Fruit fly (Drosophila melanogaster) whole organism, adult: ENCODE results near the gene msps.

Experiments
- CG11617 ChIP-seq: fragments of 200-800 bp; sonication (Bioruptor generic); optimal IDR thresholded peaks from 2 replicates; lab custom pipeline; 2017; ENCODE audit warnings: mild to moderate bottlenecking, missing biosample characterization, missing genetic modification reagents, missing genetic modification characterization
- CG12768 ChIP-seq: fragments of 200-800 bp; sonication (Bioruptor generic); optimal IDR thresholded peaks from 2 replicates; lab custom pipeline; 2017; ENCODE audit warnings: missing biosample characterization, missing genetic modification characterization, mild to moderate bottlenecking, moderate library complexity, missing genetic modification reagents
- CG14711 ChIP-seq: fragments of 200-800 bp; sonication (Bioruptor generic); optimal IDR thresholded peaks from 2 replicates; lab custom pipeline; 2018; ENCODE audit warnings: missing biosample characterization, mild to moderate bottlenecking, missing genetic modification characterization, moderate library complexity
- CG1620 ChIP-seq: fragments of 200-800 bp; sonication (Bioruptor generic); optimal IDR thresholded peaks from 2 replicates; lab custom pipeline; 2016; ENCODE audit warnings: missing biosample characterization, missing genetic modification characterization
- CG33017 ChIP-seq: fragments of 200-800 bp; sonication (Bioruptor generic); optimal IDR thresholded peaks from 2 replicates; lab custom pipeline; 2018; ENCODE audit warnings: missing biosample characterization, mild to moderate bottlenecking, missing genetic modification characterization, moderate library complexity
- CG5204 ChIP-seq: fragments of 200-800 bp; sonication (Bioruptor generic); optimal IDR thresholded peaks from 2 replicates; lab custom pipeline; 2016; ENCODE audit warnings: missing biosample characterization, missing genetic modification characterization
- CG7101 ChIP-seq: fragments of 200-800 bp; sonication (Bioruptor generic); optimal IDR thresholded peaks from 2 replicates; lab custom pipeline; 2018; ENCODE audit warnings: missing biosample characterization, mild to moderate bottlenecking, missing genetic modification characterization, moderate library complexity
- Hr96 ChIP-seq: fragments of 200-800 bp; sonication (Bioruptor generic); optimal IDR thresholded peaks from 2 replicates; lab custom pipeline; 2016; ENCODE audit warnings: missing biosample characterization, missing genetic modification characterization
- bab1 ChIP-seq: fragments of 200-800 bp; sonication (Bioruptor generic); optimal IDR thresholded peaks from 3 replicates; lab custom pipeline; 2019; ENCODE audit warnings: missing biosample characterization, mild to moderate bottlenecking, missing genetic modification characterization, moderate library complexity
- cic ChIP-seq: fragments of 200-800 bp; sonication (Bioruptor generic); optimal IDR thresholded peaks from 2 replicates; lab custom pipeline; 2017; ENCODE audit warnings: missing biosample characterization, mild to moderate bottlenecking, missing genetic modification characterization, moderate library complexity
- kay ChIP-seq: fragments of 200-800 bp; sonication (Bioruptor generic); peaks from one replicate; lab custom pipeline; 2016; ENCODE audit warnings: missing biosample characterization, missing genetic modification characterization, borderline replicate concordance
- ovo ChIP-seq: fragments of 200-800 bp; sonication (Bioruptor generic); optimal IDR thresholded peaks from 2 replicates; lab custom pipeline; 2016; ENCODE audit warnings: missing biosample characterization, missing genetic modification characterization
- tj ChIP-seq: fragments of 200-800 bp; sonication (Bioruptor generic); optimal IDR thresholded peaks from 3 replicates; lab custom pipeline; 2017; ENCODE audit warnings: missing biosample characterization, mild to moderate bottlenecking, missing genetic modification characterization, moderate library complexity

DNA sequence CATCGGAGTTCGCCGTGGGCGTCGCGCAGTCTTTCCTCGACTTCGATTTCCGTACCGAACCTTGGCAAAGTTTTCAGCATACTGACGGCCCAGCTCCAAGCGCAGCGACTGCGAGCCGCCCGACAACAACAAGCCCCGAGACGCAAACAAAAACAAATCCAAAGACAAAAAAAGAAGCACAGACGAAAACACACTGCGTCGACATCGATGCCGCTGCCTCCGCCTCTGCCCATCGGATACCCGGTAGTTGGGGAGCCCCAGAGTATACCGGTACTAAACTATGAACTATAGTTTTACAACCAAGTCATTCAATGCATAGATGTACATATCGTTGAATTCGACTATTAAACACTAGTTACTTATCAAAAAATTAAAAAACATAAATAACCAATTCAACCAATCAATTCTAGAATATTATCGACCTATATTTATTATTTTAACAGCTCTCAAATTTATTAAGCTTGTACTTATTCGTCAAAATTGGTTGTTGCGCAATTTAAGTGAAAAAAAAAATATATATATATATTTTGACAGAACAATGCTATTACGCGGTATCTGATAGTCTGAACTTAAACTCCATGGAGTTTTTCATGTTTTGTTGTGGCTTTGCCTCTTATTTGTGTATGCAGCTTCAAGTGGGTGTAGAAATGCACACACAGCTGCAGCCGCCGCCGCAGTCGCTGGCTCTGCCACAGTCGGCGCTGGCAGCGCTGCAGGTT lies 43.6 kb downstream of the msps start:
- TF ChIP-seq CG12768 (GFP tag; lab: Kevin White, UChicago) (no peak), CG33017 (no peak), CG11617 (GFP tag; lab: Kevin White, UChicago) (no peak), ovo (no peak), Hr96 (GFP tag; lab: Kevin White, UChicago) (no peak), cic (GFP tag; lab: Kevin White, UChicago) (no peak), CG1620 (GFP tag; lab: Kevin White, UChicago) (no peak), bab1 (peak; percentile 14), kay (GFP tag; lab: Kevin White, UChicago) (no peak), tj (GFP tag; lab: Kevin White, UChicago) (peak; percentile 19), CG14711 (tag; lab: Kevin White, UChicago) (no peak), CG7101 (no peak), CG5204 (no peak)
